Worm (Caenorhabditis elegans) whole organism, early embryonic: Measurements from ENCODE around the gene ztf-31.

Experiments used
- flt-1 ChIP-seq: fragments of 200-800 bp; sonication (Bioruptor generic); IDR thresholded peaks from 2 replicates; pipeline ENCODE4 v1.3.6; 2022; ENCODE audit warnings: missing genetic modification characterization, missing compliant biosample characterization
- hmbx-1 ChIP-seq: sonication (generic microtip); optimal IDR thresholded peaks from 2 replicates; lab custom pipeline; 2016; ENCODE audit warnings: mild to moderate bottlenecking, missing genetic modification characterization, missing compliant biosample characterization

ce11 chrIII:7277228-7277627 lies 36.1 kb downstream of the ztf-31 start, which contains the start of the genes spot-1 and B0361.11:
- no peak for TF ChIP-seq hmbx-1
- TF ChIP-seq flt-1 (GFP tag; lab: Robert Waterston, UW): no peak
